Worm (Caenorhabditis elegans) whole organism, L2 larva: ENCODE data around the gene gldi-4.

Experiments
- C34F6.9 ChIP-seq: fragments of 150-350 bp; optimal IDR thresholded peaks from 2 replicates; lab custom pipeline; 2014; ENCODE audit warnings: missing biosample characterization, missing genetic modification characterization
- F13H6.1 ChIP-seq: sonication (generic microtip); optimal IDR thresholded peaks from 2 replicates; lab custom pipeline; 2016; ENCODE audit warnings: missing genetic modification characterization, missing compliant biosample characterization
- R02D3.7 ChIP-seq: fragments of 150-350 bp; optimal IDR thresholded peaks from 2 replicates; lab custom pipeline; 2014; ENCODE audit warnings: missing biosample characterization, missing genetic modification characterization
- Y55F3AM.14 ChIP-seq: fragments of 200-800 bp; sonication (Bioruptor generic); optimal IDR thresholded peaks from 2 replicates; lab custom pipeline; 2018; ENCODE audit warnings: mild to moderate bottlenecking, missing genetic modification characterization, missing compliant biosample characterization
- alr-1 ChIP-seq: fragments of 150-350 bp; optimal IDR thresholded peaks from 2 replicates; lab custom pipeline; 2014; ENCODE audit warnings: missing biosample characterization, missing genetic modification characterization
- aly-2 ChIP-seq: fragments of 150-350 bp; optimal IDR thresholded peaks from 2 replicates; lab custom pipeline; 2014; ENCODE audit warnings: missing biosample characterization, missing genetic modification characterization
- ama-1 ChIP-seq: fragments of 150-350 bp; optimal IDR thresholded peaks from 2 replicates; lab custom pipeline; 2018; ENCODE audit warnings: inconsistent platforms
- blmp-1 ChIP-seq: sonication (generic microtip); optimal IDR thresholded peaks from 2 replicates; lab custom pipeline; 2017; ENCODE audit warnings: missing genetic modification characterization, mild to moderate bottlenecking, missing compliant biosample characterization, antibody characterized with exemption, moderate library complexity; ENCODE audit not compliant: insufficient read depth
- ceh-16 ChIP-seq: fragments of 150-350 bp; optimal IDR thresholded peaks from 2 replicates; lab custom pipeline; 2014; ENCODE audit warnings: missing biosample characterization, missing genetic modification characterization
- crh-2 ChIP-seq: sonication (generic microtip); optimal IDR thresholded peaks from 2 replicates; lab custom pipeline; 2017; ENCODE audit warnings: missing biosample characterization, missing genetic modification characterization
- dmd-4 ChIP-seq: sonication (generic microtip); optimal IDR thresholded peaks from 2 replicates; lab custom pipeline; 2017; ENCODE audit warnings: missing biosample characterization, missing genetic modification characterization
- egl-27 ChIP-seq: sonication (generic microtip); optimal IDR thresholded peaks from 3 replicates; lab custom pipeline; 2017; ENCODE audit warnings: missing biosample characterization, missing genetic modification reagents, missing genetic modification characterization
- elt-1 ChIP-seq: fragments of 150-350 bp; optimal IDR thresholded peaks from 2 replicates; lab custom pipeline; 2014; ENCODE audit warnings: missing biosample characterization, missing genetic modification characterization
- fos-1 ChIP-seq: fragments of 150-350 bp; optimal IDR thresholded peaks from 2 replicates; lab custom pipeline; 2014; ENCODE audit warnings: missing biosample characterization, missing genetic modification characterization
- gmeb-1 ChIP-seq: fragments of 150-350 bp; optimal IDR thresholded peaks from 2 replicates; lab custom pipeline; 2014; ENCODE audit warnings: missing biosample characterization, missing genetic modification characterization
- lin-11 ChIP-seq: fragments of 150-350 bp; sonication (generic microtip); optimal IDR thresholded peaks from 2 replicates; lab custom pipeline; 2014; ENCODE audit warnings: missing biosample characterization, missing genetic modification characterization, inconsistent platforms, mixed read lengths
- lin-13 ChIP-seq: fragments of 150-350 bp; optimal IDR thresholded peaks from 2 replicates; lab custom pipeline; 2014; ENCODE audit warnings: missing biosample characterization, missing genetic modification reagents, missing genetic modification characterization
- lin-39 ChIP-seq: fragments of 150-350 bp; optimal IDR thresholded peaks from 2 replicates; lab custom pipeline; 2014; ENCODE audit warnings: missing biosample characterization, missing genetic modification reagents, missing genetic modification characterization
- lsy-2 ChIP-seq, 2 experiments: fragments of 150-350 bp in 1 of 2; sonication (generic microtip) in 1 of 2; optimal IDR thresholded peaks; 2 replicates each; lab custom pipeline; 2014 to 2017; ENCODE audit warnings: missing biosample characterization in 2 of 2, missing genetic modification characterization in 2 of 2
- mab-5 ChIP-seq: fragments of 150-350 bp; optimal IDR thresholded peaks from 2 replicates; lab custom pipeline; 2014; ENCODE audit warnings: missing biosample characterization, missing genetic modification characterization
- mbf-1 ChIP-seq: sonication (generic microtip); optimal IDR thresholded peaks from 2 replicates; lab custom pipeline; 2017; ENCODE audit warnings: missing biosample characterization, missing genetic modification characterization
- mdl-1 ChIP-seq, 2 experiments: fragments of 150-350 bp in 1 of 2; sonication (generic microtip) in 1 of 2; optimal IDR thresholded peaks; 2 replicates each; lab custom pipeline; 2017; ENCODE audit warnings: missing biosample characterization in 2 of 2, missing genetic modification characterization in 2 of 2
- nhr-11 ChIP-seq: fragments of 150-350 bp; optimal IDR thresholded peaks from 2 replicates; lab custom pipeline; 2014; ENCODE audit warnings: missing biosample characterization, missing genetic modification characterization
- nhr-12 ChIP-seq: fragments of 150-350 bp; optimal IDR thresholded peaks from 2 replicates; lab custom pipeline; 2014; ENCODE audit warnings: missing biosample characterization, missing genetic modification characterization
- nhr-129 ChIP-seq: fragments of 150-350 bp; optimal IDR thresholded peaks from 2 replicates; lab custom pipeline; 2014; ENCODE audit warnings: missing biosample characterization, missing genetic modification characterization
- nhr-21 ChIP-seq: fragments of 150-350 bp; optimal IDR thresholded peaks from 2 replicates; lab custom pipeline; 2014; ENCODE audit warnings: missing biosample characterization, missing genetic modification characterization
- nhr-23 ChIP-seq: fragments of 150-350 bp; optimal IDR thresholded peaks from 2 replicates; lab custom pipeline; 2014; ENCODE audit warnings: missing biosample characterization, missing genetic modification reagents, missing genetic modification characterization
- nhr-237 ChIP-seq: fragments of 150-350 bp; optimal IDR thresholded peaks from 2 replicates; lab custom pipeline; 2014; ENCODE audit warnings: missing biosample characterization, missing genetic modification characterization
- nhr-25 ChIP-seq: fragments of 150-350 bp; sonication (generic microtip); optimal IDR thresholded peaks from 3 replicates; lab custom pipeline; 2014; ENCODE audit warnings: missing biosample characterization, missing genetic modification characterization
- nhr-6 ChIP-seq: fragments of 150-350 bp; optimal IDR thresholded peaks from 2 replicates; lab custom pipeline; 2014; ENCODE audit warnings: missing biosample characterization, missing genetic modification characterization
- nhr-77 ChIP-seq: fragments of 150-350 bp; optimal IDR thresholded peaks from 2 replicates; lab custom pipeline; 2014; ENCODE audit warnings: missing biosample characterization, missing genetic modification characterization
- peb-1 ChIP-seq: fragments of 150-350 bp; optimal IDR thresholded peaks from 2 replicates; lab custom pipeline; 2014; ENCODE audit warnings: missing biosample characterization, missing genetic modification characterization
- sem-4 ChIP-seq: fragments of 150-350 bp; optimal IDR thresholded peaks from 2 replicates; lab custom pipeline; 2014; ENCODE audit warnings: missing biosample characterization, missing genetic modification reagents, missing genetic modification characterization
- skn-1 ChIP-seq: sonication (generic microtip); optimal IDR thresholded peaks from 2 replicates; lab custom pipeline; 2017; ENCODE audit warnings: missing biosample characterization, missing genetic modification characterization
- sma-3 ChIP-seq: sonication (generic microtip); optimal IDR thresholded peaks from 2 replicates; lab custom pipeline; 2016; ENCODE audit warnings: missing genetic modification reagents, missing genetic modification characterization, missing compliant biosample characterization
- sma-9 ChIP-seq, 2 experiments: fragments of 150-350 bp in 1 of 2; sonication (generic microtip) in 1 of 2; optimal IDR thresholded peaks; 2 replicates each; lab custom pipeline; 2014 to 2016; ENCODE audit warnings: missing genetic modification characterization in 2 of 2, mild to moderate bottlenecking in 1 of 2, missing biosample characterization in 1 of 2, missing compliant biosample characterization in 1 of 2, missing genetic modification reagents in 1 of 2, moderate library complexity in 1 of 2
- snpc-4 ChIP-seq: fragments of 150-350 bp; optimal IDR thresholded peaks from 2 replicates; lab custom pipeline; 2014; ENCODE audit warnings: missing biosample characterization, missing genetic modification characterization
- unc-39 ChIP-seq: fragments of 150-350 bp; optimal IDR thresholded peaks from 2 replicates; lab custom pipeline; 2014; ENCODE audit warnings: missing biosample characterization, missing genetic modification characterization
- unc-55 ChIP-seq: fragments of 150-350 bp; sonication (generic microtip); optimal IDR thresholded peaks from 3 replicates; lab custom pipeline; 2014; ENCODE audit warnings: missing biosample characterization, missing genetic modification reagents, missing genetic modification characterization
- unc-62 ChIP-seq: fragments of 150-350 bp; optimal IDR thresholded peaks from 2 replicates; lab custom pipeline; 2014; ENCODE audit warnings: missing biosample characterization, missing genetic modification reagents, missing genetic modification characterization
- zag-1 ChIP-seq: fragments of 150-350 bp; optimal IDR thresholded peaks from 2 replicates; lab custom pipeline; 2014; ENCODE audit warnings: missing biosample characterization, missing genetic modification characterization
- ztf-1 ChIP-seq: fragments of 200-800 bp; sonication (Bioruptor generic); conservative IDR thresholded peaks from 2 replicates; pipeline ENCODE4 v1.3.6; 2022; ENCODE audit warnings: missing genetic modification characterization, missing compliant biosample characterization
- ztf-11 ChIP-seq: sonication (generic microtip); optimal IDR thresholded peaks from 2 replicates; lab custom pipeline; 2017; ENCODE audit warnings: missing biosample characterization, missing genetic modification characterization
- ztf-4 ChIP-seq: fragments of 150-350 bp; optimal IDR thresholded peaks from 2 replicates; lab custom pipeline; 2014; ENCODE audit warnings: missing biosample characterization, missing genetic modification characterization

The gldi-4 gene

ce11 chrIV:7020630-7021029, 3.2 kb downstream of the gldi-4 start (continued):
- TF ChIP-seq nhr-11 (no peak), dmd-4 (no peak), snpc-4 (tag; lab: Kevin White, UChicago) (no peak), nhr-77 (tag; lab: Kevin White, UChicago) (no peak), ztf-4 (tag; lab: Kevin White, UChicago) (no peak), aly-2 (tag; lab: Kevin White, UChicago) (no peak), C34F6.9 (tag; lab: Kevin White, UChicago) (peak; percentile 25)

- no peak for TF ChIP-seq Y55F3AM.14 (GFP tag; lab: Kevin White, UChicago)
- no peak for TF ChIP-seq elt-1 (tag; lab: Kevin White, UChicago)
- no peak for TF ChIP-seq R02D3.7 (tag; lab: Kevin White, UChicago)
- no peak for TF ChIP-seq ztf-1 (GFP tag; lab: Robert Waterston, UW)
- TF ChIP-seq fos-1 (tag; lab: Kevin White, UChicago), result no peak
- TF ChIP-seq C34F6.9 (tag; lab: Kevin White, UChicago), result no peak
- TF ChIP-seq mdl-1 (tag; optimal IDR thresholded peaks at IDR 0.05; lab: Kevin White, UChicago), result no peak
- TF ChIP-seq snpc-4 (tag; lab: Kevin White, UChicago), result no peak
- no peak for TF ChIP-seq mbf-1 (tag; lab: Kevin White, UChicago)
- TF ChIP-seq unc-39 (tag; lab: Kevin White, UChicago), result no peak
- no peak for TF ChIP-seq unc-62 (GFP tag; lab: Kevin White, UChicago)
- TF ChIP-seq ama-1, result no peak
- TF ChIP-seq nhr-21, result no peak
- TF ChIP-seq peb-1, result no peak
- TF ChIP-seq nhr-23 (tag; lab: Kevin White, UChicago), result no peak
- TF ChIP-seq nhr-25 (tag; lab: Kevin White, UChicago), result no peak
- no peak for TF ChIP-seq lin-13
- no peak for TF ChIP-seq ceh-16 (tag; lab: Kevin White, UChicago)
- TF ChIP-seq egl-27 (tag; lab: Kevin White, UChicago), result no peak
These were observed 4.8 kb downstream of the gldi-4 start for ce11 chrIV:7022227-7022626.

ce11 chrIV:7023004-7023403, 5.6 kb downstream of the gldi-4 start:
- TF ChIP-seq nhr-12 (tag; lab: Kevin White, UChicago) (no peak), ama-1 (no peak), lin-11 (no peak), nhr-6 (tag; lab: Kevin White, UChicago) (peak; percentile 39), aly-2 (tag; lab: Kevin White, UChicago) (no peak), ztf-1 (GFP tag; lab: Robert Waterston, UW) (no peak), skn-1 (tag; lab: Kevin White, UChicago) (no peak), sma-9 (GFP tag; optimal IDR thresholded peaks at IDR 0.05; lab: Kevin White, UChicago) (peak; percentile 84), sma-9 (tag; optimal IDR thresholded peaks at IDR 0.05; lab: Kevin White, UChicago) (no peak), nhr-25 (tag; lab: Kevin White, UChicago) (peak; percentile 55), nhr-21 (peak; percentile 45), gmeb-1 (tag; lab: Kevin White, UChicago) (peak; percentile 45), lin-39 (peak; percentile 41), lsy-2 (tag; optimal IDR thresholded peaks at IDR 0.05; lab: Kevin White, UChicago) (peak in 1 of 2 experiments; percentile 81), unc-55 (GFP tag; lab: Kevin White, UChicago) (peak; percentile 58), sma-3 (GFP tag; lab: Kevin White, UChicago) (peak; percentile 51), sem-4 (tag; lab: Kevin White, UChicago) (peak; percentile 82), alr-1 (tag; lab: Kevin White, UChicago) (no peak), ceh-16 (tag; lab: Kevin White, UChicago) (no peak), crh-2 (tag; lab: Kevin White, UChicago) (peak; percentile 65), ztf-11 (no peak), blmp-1 (tag; lab: Kevin White, UChicago) (peak; percentile 16), nhr-129 (tag; lab: Kevin White, UChicago) (peak; percentile 87), C34F6.9 (tag; lab: Kevin White, UChicago) (peak; percentile 85), mdl-1 (tag; optimal IDR thresholded peaks at IDR 0.05; lab: Kevin White, UChicago) (peak; percentile 26 to 37), zag-1 (tag; lab: Kevin White, UChicago) (no peak), nhr-77 (tag; lab: Kevin White, UChicago) (no peak), unc-39 (tag; lab: Kevin White, UChicago) (no peak), mab-5 (tag; lab: Kevin White, UChicago) (peak; percentile 70), nhr-237 (tag; lab: Kevin White, UChicago) (no peak), fos-1 (tag; lab: Kevin White, UChicago) (peak; percentile 70), F13H6.1 (tag; lab: Kevin White, UChicago) (peak; percentile 86), lin-13 (no peak), ztf-4 (tag; lab: Kevin White, UChicago) (peak; percentile 31), nhr-23 (tag; lab: Kevin White, UChicago) (no peak), R02D3.7 (tag; lab: Kevin White, UChicago) (no peak), snpc-4 (tag; lab: Kevin White, UChicago) (peak; percentile 8), egl-27 (tag; lab: Kevin White, UChicago) (peak; percentile 70)
